Worm (Caenorhabditis elegans) whole organism, young adult: ENCODE measurements around the gene F11G11.5.

ENCODE experiments used
- F33H1.4 ChIP-seq: fragments of 200-800 bp; sonication (Bioruptor generic); IDR thresholded peaks from 2 replicates; pipeline ENCODE4 v1.3.6; 2022; ENCODE audit warnings: missing genetic modification reagents, missing genetic modification characterization, missing compliant biosample characterization
- F49E8.2 ChIP-seq: sonication (generic microtip); optimal IDR thresholded peaks from 3 replicates; lab custom pipeline; 2017; ENCODE audit warnings: missing genetic modification characterization, mild to moderate bottlenecking, missing compliant biosample characterization, antibody characterized with exemption, moderate library complexity; ENCODE audit not compliant: insufficient read depth
- F55B11.4 ChIP-seq: sonication (generic microtip); optimal IDR thresholded peaks from 2 replicates; lab custom pipeline; 2016; ENCODE audit warnings: missing compliant biosample characterization, missing genetic modification characterization, borderline replicate concordance; ENCODE audit not compliant: insufficient read depth
- K12H6.12 ChIP-seq: fragments of 200-800 bp; sonication (Bioruptor generic); optimal IDR thresholded peaks from 2 replicates; lab custom pipeline; 2018; ENCODE audit warnings: mild to moderate bottlenecking, missing genetic modification characterization, missing compliant biosample characterization
- Y53F4B.3 ChIP-seq: fragments of 200-800 bp; sonication (Bioruptor generic); IDR thresholded peaks from 2 replicates; pipeline ENCODE4 v1.3.6; 2022; ENCODE audit warnings: missing genetic modification reagents, missing genetic modification characterization, missing compliant biosample characterization
- Y95B8A.8 ChIP-seq: fragments of 200-800 bp; sonication (Bioruptor generic); IDR thresholded peaks from 2 replicates; pipeline ENCODE4 v1.3.6; 2022; ENCODE audit warnings: missing genetic modification reagents, missing genetic modification characterization, missing compliant biosample characterization
- akir-1 ChIP-seq: fragments of 200-800 bp; sonication (Bioruptor generic); optimal IDR thresholded peaks from 2 replicates; lab custom pipeline; 2018; ENCODE audit warnings: mild to moderate bottlenecking, missing genetic modification characterization, moderate library complexity, missing compliant biosample characterization
- ama-1 ChIP-seq, 3 experiments: fragments of 150-350 bp in 1 of 3; sonication (generic microtip) in 2 of 3; optimal IDR thresholded peaks; 2 replicates each; lab custom pipeline; 2014 to 2018; ENCODE audit warnings: missing biosample characterization in 2 of 3, missing genetic modification characterization in 2 of 3, missing genetic modification reagents in 2 of 3
- aptf-2 ChIP-seq: fragments of 200-800 bp; sonication (Bioruptor generic); conservative IDR thresholded peaks from 2 replicates; pipeline ENCODE4 v1.3.6; 2022; ENCODE audit warnings: missing genetic modification reagents, missing genetic modification characterization, missing compliant biosample characterization
- bed-1 ChIP-seq: fragments of 200-800 bp; sonication (Bioruptor generic); IDR thresholded peaks from 2 replicates; pipeline ENCODE4 v1.3.6; 2022; ENCODE audit warnings: missing genetic modification reagents, missing genetic modification characterization, missing compliant biosample characterization
- cebp-2 ChIP-seq: fragments of 200-800 bp; sonication (Bioruptor generic); IDR thresholded peaks from 2 replicates; pipeline ENCODE4 v1.3.6; 2022; ENCODE audit warnings: missing genetic modification characterization, missing compliant biosample characterization
- chd-7 ChIP-seq: sonication (generic microtip); optimal IDR thresholded peaks from 2 replicates; lab custom pipeline; 2016; ENCODE audit warnings: mild to moderate bottlenecking, missing genetic modification characterization, moderate library complexity, missing compliant biosample characterization
- die-1 ChIP-seq: sonication (generic microtip); optimal IDR thresholded peaks from 2 replicates; lab custom pipeline; 2016; ENCODE audit warnings: missing genotype, mild to moderate bottlenecking, missing genetic modification characterization, missing compliant biosample characterization
- dpff-1 ChIP-seq: sonication (generic microtip); optimal IDR thresholded peaks from 2 replicates; lab custom pipeline; 2017; ENCODE audit warnings: mild to moderate bottlenecking, missing genetic modification characterization, missing compliant biosample characterization
- him-1 ChIP-seq: sonication (generic microtip); optimal IDR thresholded peaks from 2 replicates; lab custom pipeline; 2016; ENCODE audit warnings: missing genotype, missing genetic modification reagents, missing genetic modification characterization, missing compliant biosample characterization
- hlh-26 ChIP-seq: fragments of 200-800 bp; sonication (Bioruptor generic); conservative IDR thresholded peaks from 2 replicates; pipeline ENCODE4 v1.3.6; 2022; ENCODE audit warnings: missing genetic modification reagents, missing genetic modification characterization, missing compliant biosample characterization
- hmg-1.2 ChIP-seq: fragments of 200-800 bp; sonication (Bioruptor generic); IDR thresholded peaks from 2 replicates; pipeline ENCODE4 v1.3.6; 2022; ENCODE audit warnings: missing genetic modification reagents, missing genetic modification characterization, missing compliant biosample characterization
- hmg-20 ChIP-seq: fragments of 200-800 bp; sonication (Bioruptor generic); IDR thresholded peaks from 2 replicates; pipeline ENCODE4 v1.3.6; 2022; ENCODE audit warnings: missing genetic modification reagents, missing genetic modification characterization, missing compliant biosample characterization
- hrde-1 ChIP-seq: sonication (generic microtip); optimal IDR thresholded peaks from 2 replicates; lab custom pipeline; 2016; ENCODE audit warnings: missing genetic modification characterization, mild to moderate bottlenecking, missing compliant biosample characterization, moderate library complexity, missing genotype, missing genetic modification reagents, borderline replicate concordance
- lag-1 ChIP-seq: fragments of 200-800 bp; sonication (Bioruptor generic); IDR thresholded peaks from 2 replicates; pipeline ENCODE4 v1.3.6; 2022; ENCODE audit warnings: missing genetic modification reagents, missing genetic modification characterization, missing compliant biosample characterization
- lin-54 ChIP-seq: fragments of 200-800 bp; sonication (Bioruptor generic); optimal IDR thresholded peaks from 2 replicates; lab custom pipeline; 2018; ENCODE audit warnings: mild to moderate bottlenecking, missing genetic modification characterization, missing compliant biosample characterization
- lir-1 ChIP-seq: fragments of 200-800 bp; sonication (Bioruptor generic); conservative IDR thresholded peaks from 2 replicates; pipeline ENCODE4 v1.3.6; 2022; ENCODE audit warnings: missing genetic modification reagents, missing genetic modification characterization, missing compliant biosample characterization
- lsl-1 ChIP-seq: fragments of 200-800 bp; sonication (Bioruptor generic); optimal IDR thresholded peaks from 2 replicates; lab custom pipeline; 2018; ENCODE audit warnings: mild to moderate bottlenecking, missing genetic modification characterization, moderate library complexity, missing compliant biosample characterization
- madf-10 ChIP-seq: sonication (generic microtip); optimal IDR thresholded peaks from 2 replicates; lab custom pipeline; 2016; ENCODE audit warnings: mild to moderate bottlenecking, missing genetic modification characterization, missing compliant biosample characterization
- madf-3 ChIP-seq: fragments of 200-800 bp; sonication (Bioruptor generic); IDR thresholded peaks from 2 replicates; pipeline ENCODE4 v1.3.6; 2022; ENCODE audit warnings: missing genetic modification reagents, missing genetic modification characterization, missing compliant biosample characterization
- mes-4 ChIP-seq: sonication (generic microtip); optimal IDR thresholded peaks from 2 replicates; lab custom pipeline; 2016; ENCODE audit warnings: missing genotype, missing genetic modification characterization, missing compliant biosample characterization
- nfya-1 ChIP-seq: sonication (generic microtip); optimal IDR thresholded peaks from 2 replicates; lab custom pipeline; 2017; ENCODE audit warnings: antibody characterized with exemption, missing compliant biosample characterization, missing genetic modification characterization, borderline replicate concordance; ENCODE audit not compliant: insufficient read depth
- nfya-2 ChIP-seq: fragments of 200-800 bp; sonication (Bioruptor generic); IDR thresholded peaks from 2 replicates; pipeline ENCODE4 v1.3.6; 2022; ENCODE audit warnings: missing genetic modification reagents, missing genetic modification characterization, missing compliant biosample characterization
- nhr-120 ChIP-seq: fragments of 200-800 bp; sonication (Bioruptor generic); IDR thresholded peaks from 2 replicates; pipeline ENCODE4 v1.3.6; 2022; ENCODE audit warnings: missing genetic modification characterization, missing compliant biosample characterization
- rcor-1 ChIP-seq: fragments of 200-800 bp; sonication (Bioruptor generic); IDR thresholded peaks from 2 replicates; pipeline ENCODE4 v1.3.6; 2022; ENCODE audit warnings: missing genetic modification reagents, missing genetic modification characterization, missing compliant biosample characterization
- sdz-38 ChIP-seq: sonication (generic microtip); optimal IDR thresholded peaks from 2 replicates; lab custom pipeline; 2016; ENCODE audit warnings: missing genotype, missing genetic modification characterization, missing compliant biosample characterization
- sea-2 ChIP-seq: fragments of 200-800 bp; sonication (Bioruptor generic); IDR thresholded peaks from 2 replicates; pipeline ENCODE4 v1.3.6; 2022; ENCODE audit warnings: missing genetic modification characterization, missing compliant biosample characterization
- somi-1 ChIP-seq: fragments of 200-800 bp; sonication (Bioruptor generic); optimal IDR thresholded peaks from 2 replicates; lab custom pipeline; 2018; ENCODE audit warnings: mild to moderate bottlenecking, missing genetic modification characterization, missing compliant biosample characterization
- tbp1 ChIP-seq: fragments of 200-800 bp; sonication (Bioruptor generic); optimal IDR thresholded peaks from 2 replicates; lab custom pipeline; 2018; ENCODE audit warnings: mild to moderate bottlenecking, missing genetic modification characterization, missing compliant biosample characterization
- unc-130 ChIP-seq: sonication (generic microtip); optimal IDR thresholded peaks from 2 replicates; lab custom pipeline; 2016; ENCODE audit warnings: missing genetic modification reagents, missing genetic modification characterization, missing compliant biosample characterization
- zim-3 ChIP-seq: sonication (generic microtip); optimal IDR thresholded peaks from 2 replicates; lab custom pipeline; 2017; ENCODE audit warnings: mild to moderate bottlenecking, missing genetic modification characterization, moderate library complexity, missing compliant biosample characterization
- ztf-18 ChIP-seq: sonication (generic microtip); optimal IDR thresholded peaks from 2 replicates; lab custom pipeline; 2016; ENCODE audit warnings: missing genotype, mild to moderate bottlenecking, missing genetic modification characterization, missing compliant biosample characterization
- ztf-22 ChIP-seq: fragments of 200-800 bp; sonication (Bioruptor generic); optimal IDR thresholded peaks from 2 replicates; lab custom pipeline; 2018; ENCODE audit warnings: mild to moderate bottlenecking, missing genetic modification characterization, moderate library complexity, missing compliant biosample characterization
- ztf-25 ChIP-seq: fragments of 200-800 bp; sonication (Bioruptor generic); IDR thresholded peaks from 2 replicates; pipeline ENCODE4 v1.3.6; 2022; ENCODE audit warnings: missing genetic modification reagents, missing genetic modification characterization, missing compliant biosample characterization
- ztf-6 ChIP-seq: fragments of 200-800 bp; sonication (Bioruptor generic); IDR thresholded peaks from 2 replicates; pipeline ENCODE4 v1.3.6; 2022; ENCODE audit warnings: missing genetic modification reagents, missing genetic modification characterization, missing compliant biosample characterization

Gene F11G11.5

DNA sequence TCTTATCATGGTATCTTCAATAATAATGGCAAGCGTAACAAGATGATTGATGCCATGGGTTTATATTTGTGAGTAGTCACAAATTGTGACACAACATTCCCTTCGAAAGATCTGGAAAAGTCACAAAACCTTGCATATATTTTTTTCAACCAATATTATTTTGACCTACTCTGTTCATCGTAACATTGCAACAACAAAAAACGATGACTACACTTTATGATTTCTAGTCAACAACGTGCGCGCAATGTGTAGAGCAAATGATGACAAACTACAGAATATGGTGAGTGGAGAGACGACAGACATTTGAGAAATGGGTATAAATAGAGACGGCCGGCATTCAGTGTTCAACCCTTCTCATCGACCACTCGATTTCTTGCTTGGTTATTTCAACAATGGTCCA lies 24.0 kb downstream of the F11G11.5 start, which contains the start of gene gst-7 (continued):
- TF ChIP-seq F49E8.2 (tag; lab: Kevin White, UChicago) (no peak), nfya-1 (tag; lab: Kevin White, UChicago) (no peak), hmg-1.2 (GFP tag; lab: Robert Waterston, UW) (peak; percentile 58; the same call in 1 of the 2 replicates), aptf-2 (GFP tag; lab: Robert Waterston, UW) (no peak), nfya-2 (GFP tag; lab: Robert Waterston, UW) (no peak), akir-1 (GFP tag; lab: Kevin White, UChicago) (no peak), lag-1 (GFP tag; lab: Robert Waterston, UW) (no peak), rcor-1 (GFP tag; lab: Robert Waterston, UW) (no peak), hrde-1 (tag; lab: Kevin White, UChicago) (no peak), Y95B8A.8 (no peak), ztf-22 (GFP tag; lab: Kevin White, UChicago) (no peak), unc-130 (GFP tag; lab: Kevin White, UChicago) (no peak), chd-7 (tag; lab: Kevin White, UChicago) (no peak)

DNA sequence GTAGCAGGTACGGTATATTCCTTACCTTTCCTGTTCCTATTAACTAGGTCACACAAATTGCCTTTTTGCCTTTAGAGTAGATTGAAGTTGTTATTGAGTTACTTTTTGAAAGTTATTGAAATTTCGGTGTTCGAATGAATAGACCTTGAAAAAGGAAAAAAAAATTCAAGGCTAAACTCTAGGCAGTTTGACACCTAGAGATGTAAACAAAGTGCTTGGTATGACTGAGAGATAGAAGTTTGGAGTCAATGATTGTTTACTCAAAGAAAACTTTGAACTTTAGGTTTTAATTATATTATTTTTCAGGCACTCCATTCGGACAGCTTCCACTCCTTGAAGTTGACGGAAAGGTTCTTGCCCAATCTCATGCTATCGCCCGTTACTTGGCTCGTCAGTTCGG lies 24.8 kb downstream of the F11G11.5 start:
- TF ChIP-seq tbp1 = no peak
- no peak for TF ChIP-seq him-1 (tag; lab: Kevin White, UChicago)
- no peak for TF ChIP-seq hmg-20 (GFP tag; lab: Robert Waterston, UW)
- TF ChIP-seq ama-1 (optimal IDR thresholded peaks at IDR 0.05; lab: Kevin White, UChicago) = no peak
- no peak for TF ChIP-seq ama-1 (GFP tag; optimal IDR thresholded peaks at IDR 0.05; lab: Kevin White, UChicago)
- no peak for TF ChIP-seq zim-3 (tag; lab: Kevin White, UChicago)
- no peak for TF ChIP-seq akir-1 (GFP tag; lab: Kevin White, UChicago)
- TF ChIP-seq hrde-1 (tag; lab: Kevin White, UChicago) = no peak
- TF ChIP-seq hlh-26 (GFP tag; lab: Robert Waterston, UW) = no peak
- no peak for TF ChIP-seq sea-2
- no peak for TF ChIP-seq dpff-1 (tag; lab: Kevin White, UChicago)
- TF ChIP-seq madf-3 (GFP tag; lab: Robert Waterston, UW) = no peak
- TF ChIP-seq nfya-2 (GFP tag; lab: Robert Waterston, UW) = no peak
- TF ChIP-seq Y53F4B.3 (GFP tag; lab: Robert Waterston, UW) = no peak

DNA sequence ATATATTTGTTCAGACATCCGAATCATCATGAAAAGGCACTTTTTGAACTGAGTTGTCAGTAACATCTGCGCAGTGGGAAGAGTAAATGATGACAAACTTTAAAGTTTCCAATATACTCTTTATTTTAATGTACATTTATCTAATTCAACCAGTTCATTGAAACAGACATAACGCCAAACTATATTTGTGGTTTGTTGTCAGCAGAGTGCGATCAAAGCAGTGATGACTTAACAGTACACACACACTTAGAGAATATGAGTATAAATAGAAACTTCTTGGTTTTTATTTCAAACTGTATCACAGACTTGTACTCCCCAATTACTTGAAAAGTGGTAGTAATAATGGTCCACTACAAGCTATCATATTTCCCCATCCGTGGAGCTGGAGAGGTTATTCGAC lies 25.7 kb downstream of the F11G11.5 start, which contains the start of gene gst-8:
Gene gst-8 (plus strand): TSS at position 301 of the 400 bp plus-strand sequence.
- TF ChIP-seq madf-10 = no peak
- TF ChIP-seq F55B11.4 (tag; lab: Kevin White, UChicago) = no peak
- TF ChIP-seq him-1 (tag; lab: Kevin White, UChicago) = no peak
- no peak for TF ChIP-seq ztf-6 (GFP tag; lab: Robert Waterston, UW)
- TF ChIP-seq ztf-18 (tag; lab: Kevin White, UChicago) = no peak
- no peak for TF ChIP-seq lir-1 (GFP tag; lab: Robert Waterston, UW)
- no peak for TF ChIP-seq sdz-38 (tag; lab: Kevin White, UChicago)
- no peak for TF ChIP-seq cebp-2
- TF ChIP-seq die-1 (tag; lab: Kevin White, UChicago) = no peak

DNA sequence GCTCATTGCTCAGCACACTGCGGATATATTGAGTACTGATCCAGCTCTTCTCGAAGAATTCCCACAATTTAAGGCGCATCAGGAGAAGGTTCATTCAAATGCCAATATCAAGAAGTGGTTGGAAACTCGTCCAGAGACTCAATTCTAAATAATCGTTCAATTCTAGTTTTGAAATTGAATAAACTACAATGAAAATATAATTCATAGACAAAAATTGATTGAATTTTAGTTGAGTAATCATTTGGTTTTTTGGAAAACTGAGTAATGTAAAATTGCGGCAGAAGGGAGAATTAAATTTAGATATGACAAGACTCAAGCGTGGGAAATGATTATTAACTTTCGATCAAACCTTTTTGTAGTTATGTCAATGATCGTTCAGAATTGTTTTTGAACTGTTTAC lies 26.7 kb downstream of the F11G11.5 start:
- TF ChIP-seq F33H1.4 (GFP tag; lab: Robert Waterston, UW) (no peak), lsl-1 (GFP tag; lab: Kevin White, UChicago) (no peak), hlh-26 (GFP tag; lab: Robert Waterston, UW) (no peak), F49E8.2 (tag; lab: Kevin White, UChicago) (no peak), nfya-1 (tag; lab: Kevin White, UChicago) (no peak), rcor-1 (GFP tag; lab: Robert Waterston, UW) (no peak), mes-4 (tag; lab: Kevin White, UChicago) (no peak), bed-1 (no peak), K12H6.12 (no peak), lin-54 (GFP tag; lab: Kevin White, UChicago) (no peak), somi-1 (GFP tag; lab: Kevin White, UChicago) (no peak), nhr-120 (GFP tag; lab: Robert Waterston, UW) (no peak), ztf-25 (no peak), die-1 (tag; lab: Kevin White, UChicago) (no peak)
